Worm (Caenorhabditis elegans) whole organism, L4 larva: Measurements from ENCODE around the gene ngn-1.

ENCODE experiments used
- F37D6.2 ChIP-seq: sonication (generic microtip); optimal IDR thresholded peaks from 2 replicates; lab custom pipeline; 2016; ENCODE audit warnings: mild to moderate bottlenecking, missing genetic modification characterization, missing compliant biosample characterization
- R02D3.7 ChIP-seq: fragments of 150-350 bp; sonication (generic microtip); optimal IDR thresholded peaks from 3 replicates; lab custom pipeline; 2014; ENCODE audit warnings: missing biosample characterization, missing genetic modification characterization
- T20F7.1 ChIP-seq: fragments of 200-800 bp; sonication (Bioruptor generic); optimal IDR thresholded peaks from 2 replicates; lab custom pipeline; 2018; ENCODE audit warnings: mild to moderate bottlenecking, missing genetic modification characterization, missing compliant biosample characterization
- T26A8.4 ChIP-seq: fragments of 200-800 bp; sonication (Bioruptor generic); IDR thresholded peaks from 2 replicates; pipeline ENCODE4 v1.3.6; 2022; ENCODE audit warnings: missing genetic modification characterization, missing compliant biosample characterization
- Y5F2A.4 ChIP-seq: fragments of 200-800 bp; sonication (Bioruptor generic); optimal IDR thresholded peaks from 2 replicates; lab custom pipeline; 2018; ENCODE audit warnings: mild to moderate bottlenecking, missing genetic modification characterization, missing compliant biosample characterization
- ZK337.2 ChIP-seq: fragments of 200-800 bp; sonication (Bioruptor generic); IDR thresholded peaks from 2 replicates; pipeline ENCODE4 v1.3.6; 2022; ENCODE audit warnings: missing genetic modification reagents, missing genetic modification characterization, missing compliant biosample characterization
- aha-1 ChIP-seq: fragments of 150-350 bp; peaks from one replicate; lab custom pipeline; 2014; ENCODE audit warnings: missing biosample characterization, missing genetic modification characterization
- arid-1 ChIP-seq: fragments of 200-800 bp; sonication (Bioruptor generic); conservative IDR thresholded peaks from 2 replicates; pipeline ENCODE4 v1.3.6; 2022; ENCODE audit warnings: missing genetic modification reagents, missing genetic modification characterization, missing compliant biosample characterization
- ceh-44 ChIP-seq: fragments of 200-800 bp; sonication (Bioruptor generic); IDR thresholded peaks from 2 replicates; pipeline ENCODE4 v1.3.6; 2022; ENCODE audit warnings: missing genetic modification reagents, missing genetic modification characterization, missing compliant biosample characterization
- ces-1 ChIP-seq: fragments of 150-350 bp; sonication (generic microtip); optimal IDR thresholded peaks from 4 replicates; lab custom pipeline; 2014; ENCODE audit warnings: missing biosample characterization, missing genetic modification reagents, missing genetic modification characterization
- cey-2 ChIP-seq: sonication (generic microtip); optimal IDR thresholded peaks from 3 replicates; lab custom pipeline; 2017; ENCODE audit warnings: missing genetic modification characterization, mild to moderate bottlenecking, missing compliant biosample characterization, antibody characterized with exemption, borderline replicate concordance; ENCODE audit not compliant: insufficient read depth
- daf-16 ChIP-seq, 3 experiments: sonication (generic microtip); optimal IDR thresholded peaks; 2 replicates each; lab custom pipeline; 2016 to 2017; ENCODE audit warnings: missing genetic modification characterization in 3 of 3, missing genetic modification reagents in 3 of 3, mild to moderate bottlenecking in 2 of 3, missing compliant biosample characterization in 2 of 3, missing biosample characterization in 1 of 3, moderate library complexity in 1 of 3
- daf-19 ChIP-seq: fragments of 200-800 bp; sonication (Bioruptor generic); conservative IDR thresholded peaks from 2 replicates; pipeline ENCODE4 v1.3.6; 2022; ENCODE audit warnings: missing genetic modification characterization, missing compliant biosample characterization
- daf-8 ChIP-seq: fragments of 200-800 bp; sonication (Bioruptor generic); IDR thresholded peaks from 2 replicates; pipeline ENCODE4 v1.3.6; 2022; ENCODE audit warnings: missing genetic modification characterization, missing compliant biosample characterization
- dmd-9 ChIP-seq: fragments of 200-800 bp; sonication (Bioruptor generic); IDR thresholded peaks from 2 replicates; pipeline ENCODE4 v1.3.6; 2022; ENCODE audit warnings: missing genetic modification reagents, missing genetic modification characterization, missing compliant biosample characterization
- dpl-1 ChIP-seq: fragments of 150-350 bp; optimal IDR thresholded peaks from 2 replicates; lab custom pipeline; 2014; ENCODE audit warnings: missing biosample characterization, missing genetic modification reagents, missing genetic modification characterization
- duxl-1 ChIP-seq: sonication (generic microtip); optimal IDR thresholded peaks from 2 replicates; lab custom pipeline; 2016; ENCODE audit warnings: mild to moderate bottlenecking, missing genetic modification characterization, moderate library complexity, missing compliant biosample characterization; ENCODE audit not compliant: poor library complexity
- dve-1 ChIP-seq: sonication (generic microtip); optimal IDR thresholded peaks from 2 replicates; lab custom pipeline; 2017; ENCODE audit warnings: antibody characterized with exemption, mild to moderate bottlenecking, missing genetic modification characterization, missing compliant biosample characterization; ENCODE audit not compliant: insufficient read depth
- fkh-10 ChIP-seq: fragments of 150-350 bp; optimal IDR thresholded peaks from 2 replicates; lab custom pipeline; 2014; ENCODE audit warnings: missing biosample characterization, missing genetic modification reagents, missing genetic modification characterization
- fos-1 ChIP-seq: fragments of 150-350 bp; optimal IDR thresholded peaks from 2 replicates; lab custom pipeline; 2014; ENCODE audit warnings: missing biosample characterization, missing genetic modification characterization
- gei-8 ChIP-seq: fragments of 200-800 bp; sonication (Bioruptor generic); optimal IDR thresholded peaks from 2 replicates; lab custom pipeline; 2018; ENCODE audit warnings: mild to moderate bottlenecking, missing genetic modification characterization, missing compliant biosample characterization
- hmg-1.1 ChIP-seq: fragments of 200-800 bp; sonication (Bioruptor generic); IDR thresholded peaks from 2 replicates; pipeline ENCODE4 v1.3.6; 2022; ENCODE audit warnings: missing genetic modification reagents, missing genetic modification characterization, missing compliant biosample characterization
- jun-1 ChIP-seq: fragments of 150-350 bp; optimal IDR thresholded peaks from 2 replicates; lab custom pipeline; 2014; ENCODE audit warnings: missing biosample characterization, missing genetic modification reagents, missing genetic modification characterization
- lim-7 ChIP-seq: fragments of 200-800 bp; sonication (Bioruptor generic); IDR thresholded peaks from 2 replicates; pipeline ENCODE4 v1.3.6; 2022; ENCODE audit warnings: missing genetic modification characterization, missing compliant biosample characterization
- lin-15B ChIP-seq: fragments of 150-350 bp; sonication (generic microtip); optimal IDR thresholded peaks from 3 replicates; lab custom pipeline; 2014; ENCODE audit warnings: missing biosample characterization, missing genetic modification characterization
- lin-29 ChIP-seq: fragments of 200-800 bp; sonication (Bioruptor generic); IDR thresholded peaks from 2 replicates; pipeline ENCODE4 v1.3.6; 2022; ENCODE audit warnings: missing genetic modification reagents, missing genetic modification characterization, missing compliant biosample characterization
- lin-39 ChIP-seq: fragments of 150-350 bp; optimal IDR thresholded peaks from 2 replicates; lab custom pipeline; 2014; ENCODE audit warnings: missing biosample characterization, missing genetic modification reagents, missing genetic modification characterization
- mes-2 ChIP-seq: sonication (generic microtip); optimal IDR thresholded peaks from 2 replicates; lab custom pipeline; 2016; ENCODE audit warnings: missing genotype, mild to moderate bottlenecking, missing genetic modification characterization, missing compliant biosample characterization; ENCODE audit not compliant: poor library complexity, severe bottlenecking
- mxl-2 ChIP-seq: fragments of 200-800 bp; sonication (Bioruptor generic); conservative IDR thresholded peaks from 2 replicates; pipeline ENCODE4 v1.3.6; 2022; ENCODE audit warnings: missing genetic modification reagents, missing genetic modification characterization, missing compliant biosample characterization
- mxl-3 ChIP-seq: fragments of 200-800 bp; sonication (Bioruptor generic); optimal IDR thresholded peaks from 2 replicates; lab custom pipeline; 2018; ENCODE audit warnings: mild to moderate bottlenecking, missing genetic modification characterization, missing compliant biosample characterization
- nhr-10 ChIP-seq: fragments of 150-350 bp; optimal IDR thresholded peaks from 2 replicates; lab custom pipeline; 2014; ENCODE audit warnings: missing biosample characterization, missing genetic modification characterization
- nhr-111 ChIP-seq: fragments of 200-800 bp; sonication (Bioruptor generic); optimal IDR thresholded peaks from 2 replicates; lab custom pipeline; 2018; ENCODE audit warnings: mild to moderate bottlenecking, missing genetic modification characterization, missing compliant biosample characterization
- nhr-237 ChIP-seq: sonication (generic microtip); optimal IDR thresholded peaks from 2 replicates; lab custom pipeline; 2017; ENCODE audit warnings: missing biosample characterization, missing genetic modification characterization
- nhr-25 ChIP-seq: sonication (generic microtip); optimal IDR thresholded peaks from 2 replicates; lab custom pipeline; 2017; ENCODE audit warnings: missing genetic modification characterization, mild to moderate bottlenecking, missing compliant biosample characterization, antibody characterized with exemption, moderate library complexity, borderline replicate concordance; ENCODE audit not compliant: insufficient read depth
- nhr-28 ChIP-seq: fragments of 150-350 bp; optimal IDR thresholded peaks from 2 replicates; lab custom pipeline; 2014; ENCODE audit warnings: missing biosample characterization, missing genetic modification characterization
- nhr-42 ChIP-seq: fragments of 200-800 bp; sonication (Bioruptor generic); IDR thresholded peaks from 2 replicates; pipeline ENCODE4 v1.3.6; 2022; ENCODE audit warnings: missing genetic modification characterization, missing compliant biosample characterization
- nhr-48 ChIP-seq: sonication (generic microtip); optimal IDR thresholded peaks from 2 replicates; lab custom pipeline; 2016; ENCODE audit warnings: mild to moderate bottlenecking, missing genetic modification characterization, missing compliant biosample characterization
- nhr-6 ChIP-seq: fragments of 150-350 bp; optimal IDR thresholded peaks from 2 replicates; lab custom pipeline; 2014; ENCODE audit warnings: missing biosample characterization, missing genetic modification characterization
- nhr-77 ChIP-seq: fragments of 150-350 bp; optimal IDR thresholded peaks from 2 replicates; lab custom pipeline; 2014; ENCODE audit warnings: missing biosample characterization, missing genetic modification characterization
- saeg-2 ChIP-seq: fragments of 200-800 bp; sonication (Bioruptor generic); IDR thresholded peaks from 2 replicates; pipeline ENCODE4 v1.3.6; 2022; ENCODE audit warnings: missing genetic modification reagents, missing genetic modification characterization, missing compliant biosample characterization
- skn-1 ChIP-seq: fragments of 150-350 bp; optimal IDR thresholded peaks from 2 replicates; lab custom pipeline; 2014; ENCODE audit warnings: missing biosample characterization, missing genetic modification characterization
- snpc-1.2 ChIP-seq: fragments of 200-800 bp; sonication (Bioruptor generic); IDR thresholded peaks from 2 replicates; pipeline ENCODE4 v1.3.6; 2022; ENCODE audit warnings: missing genetic modification reagents, missing genetic modification characterization, missing compliant biosample characterization
- snpc-4 ChIP-seq: fragments of 150-350 bp; optimal IDR thresholded peaks from 2 replicates; lab custom pipeline; 2014; ENCODE audit warnings: missing biosample characterization, missing genetic modification characterization
- spr-3 ChIP-seq: fragments of 200-800 bp; sonication (Bioruptor generic); optimal IDR thresholded peaks from 2 replicates; lab custom pipeline; 2018; ENCODE audit warnings: mild to moderate bottlenecking, missing genetic modification characterization, missing compliant biosample characterization
- zag-1 ChIP-seq: fragments of 150-350 bp; optimal IDR thresholded peaks from 2 replicates; lab custom pipeline; 2014; ENCODE audit warnings: missing biosample characterization, missing genetic modification characterization
- zip-11 ChIP-seq: fragments of 200-800 bp; sonication (Bioruptor generic); IDR thresholded peaks from 2 replicates; pipeline ENCODE4 v1.3.6; 2022; ENCODE audit warnings: missing genetic modification characterization, missing compliant biosample characterization
- zip-2 ChIP-seq: fragments of 150-350 bp; optimal IDR thresholded peaks from 2 replicates; lab custom pipeline; 2014; ENCODE audit warnings: missing biosample characterization, missing genetic modification characterization

Gene ngn-1

DNA sequence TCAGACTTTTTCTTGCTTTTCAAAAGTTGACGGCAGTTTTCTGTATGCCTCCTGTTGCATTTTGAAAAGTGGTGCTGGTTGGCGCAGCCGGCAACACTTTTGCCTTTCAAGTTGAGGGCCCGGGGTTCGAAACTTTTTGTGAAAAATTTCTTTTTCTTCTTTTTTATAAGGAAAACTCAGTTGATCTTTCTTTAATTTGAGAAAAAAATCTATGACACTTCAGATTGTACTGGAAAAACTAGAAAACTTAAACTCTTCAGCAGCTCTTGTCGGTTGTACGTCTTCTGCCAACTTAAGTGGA lies 36.8 kb upstream of the ngn-1 start (continued):
- TF ChIP-seq cey-2 (tag; lab: Kevin White, UChicago): no peak
- TF ChIP-seq nhr-77 (tag; lab: Kevin White, UChicago): no peak

DNA sequence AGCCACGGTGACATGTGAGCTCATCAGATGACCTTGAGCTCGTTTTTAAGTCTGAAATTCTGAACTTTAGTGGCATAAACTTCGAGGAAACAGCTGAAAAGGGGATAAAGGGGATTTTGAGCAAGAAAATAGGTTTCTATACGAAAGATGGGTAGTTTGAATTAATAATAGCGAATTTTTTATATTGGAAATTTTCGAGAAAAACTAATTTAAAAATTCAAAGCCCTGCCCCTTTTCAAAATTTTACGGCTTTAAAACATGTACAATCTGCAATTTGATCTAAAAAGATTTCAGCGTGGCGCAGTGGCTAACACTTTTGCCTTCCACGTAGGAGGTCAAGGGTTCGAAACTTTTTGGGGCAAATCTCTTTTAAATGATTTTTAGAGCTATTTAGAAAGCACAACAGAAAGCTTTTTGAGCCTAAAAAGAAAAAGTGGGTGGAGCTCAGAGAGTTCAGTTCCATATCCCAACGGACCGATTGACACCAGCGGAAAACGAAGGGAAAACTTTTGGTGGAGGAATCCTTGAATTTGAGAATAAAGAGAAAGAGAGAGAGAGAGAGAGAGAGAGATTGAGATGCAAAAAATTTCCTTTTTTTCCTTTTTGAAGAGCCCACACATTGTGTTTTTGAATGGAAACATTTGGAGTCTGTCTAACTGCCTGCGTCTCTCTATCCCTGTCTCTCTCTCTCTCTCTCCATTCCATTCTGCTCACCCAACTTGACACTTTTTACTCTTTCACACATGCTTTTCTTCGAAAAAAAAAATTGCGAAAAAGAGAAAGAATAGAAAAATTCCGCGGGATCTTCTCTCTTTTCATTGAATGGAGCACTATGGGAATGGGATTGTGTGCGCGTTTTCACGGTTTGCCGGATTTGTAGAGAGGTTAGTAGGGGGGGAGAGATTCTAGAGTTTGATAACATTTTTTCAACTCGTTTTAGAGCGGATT lies 36.2 kb upstream of the ngn-1 start, which contains the start of gene Y69A2AR.31:
Gene Y69A2AR.31, minus strand, starts transcription at position 51 of the 948 bp plus-strand sequence.
- no peak for TF ChIP-seq snpc-4 (tag; lab: Kevin White, UChicago)
- TF ChIP-seq fkh-10 (GFP tag; lab: Kevin White, UChicago): peak; percentile 59
- TF ChIP-seq fos-1 (tag; lab: Kevin White, UChicago): no peak
- no peak for TF ChIP-seq nhr-42 (GFP tag; lab: Robert Waterston, UW)
- no peak for TF ChIP-seq ces-1 (GFP tag; lab: Kevin White, UChicago)
- no peak for TF ChIP-seq jun-1 (tag; lab: Kevin White, UChicago)
- TF ChIP-seq F37D6.2 (tag; lab: Kevin White, UChicago): no peak
- no peak for TF ChIP-seq lin-15B
- TF ChIP-seq daf-8 (GFP tag; lab: Robert Waterston, UW): 0 out of 2 replicates have a peak, but pooled peaks have one; percentile 38
- TF ChIP-seq lim-7 (GFP tag; lab: Robert Waterston, UW): peak; percentile 80
- TF ChIP-seq skn-1 (tag; lab: Kevin White, UChicago): no peak
- TF ChIP-seq mes-2 (tag; lab: Kevin White, UChicago): peak; percentile 14
- TF ChIP-seq nhr-6 (tag; lab: Kevin White, UChicago): no peak
- TF ChIP-seq dpl-1: no peak
- TF ChIP-seq dmd-9 (GFP tag; lab: Robert Waterston, UW): no peak
- no peak for TF ChIP-seq nhr-237
- no peak for TF ChIP-seq ceh-44 (GFP tag; lab: Robert Waterston, UW)
- TF ChIP-seq nhr-10 (tag; lab: Kevin White, UChicago): no peak
- no peak for TF ChIP-seq nhr-77 (tag; lab: Kevin White, UChicago)
- TF ChIP-seq daf-19 (GFP tag; lab: Robert Waterston, UW): 0 out of 2 replicates have a peak, but pooled peaks have one; percentile 44
- TF ChIP-seq zag-1: no peak
- no peak for TF ChIP-seq R02D3.7 (tag; lab: Kevin White, UChicago)
- no peak for TF ChIP-seq nhr-25 (tag; lab: Kevin White, UChicago)
- TF ChIP-seq nhr-28 (tag; lab: Kevin White, UChicago): no peak
- TF ChIP-seq ZK337.2: no peak
- no peak for TF ChIP-seq dve-1 (tag; lab: Kevin White, UChicago)
- no peak for TF ChIP-seq nhr-111 (GFP tag; lab: Kevin White, UChicago)
- no peak for TF ChIP-seq mxl-3 (GFP tag; lab: Kevin White, UChicago)
- TF ChIP-seq zip-2 (tag; lab: Kevin White, UChicago): no peak
- no peak for TF ChIP-seq T26A8.4 (GFP tag; lab: Robert Waterston, UW)
- TF ChIP-seq duxl-1 (tag; lab: Kevin White, UChicago): peak; percentile 43
- no peak for TF ChIP-seq zip-11 (GFP tag; lab: Robert Waterston, UW)
- TF ChIP-seq aha-1: peak; percentile 95
- TF ChIP-seq Y5F2A.4 (GFP tag; lab: Kevin White, UChicago): peak; percentile 65
- TF ChIP-seq daf-16 (GFP tag; optimal IDR thresholded peaks at IDR 0.05; lab: Kevin White, UChicago): peak in 1 of 2 experiments; percentile 5
- TF ChIP-seq daf-16 (tag; optimal IDR thresholded peaks at IDR 0.05; lab: Kevin White, UChicago): peak; percentile 15
- TF ChIP-seq gei-8: no peak
- TF ChIP-seq mxl-2 (GFP tag; lab: Robert Waterston, UW): peak; percentile 46; the same call in 1 of the 2 replicates
- TF ChIP-seq T20F7.1 (GFP tag; lab: Kevin White, UChicago): no peak
- TF ChIP-seq arid-1 (GFP tag; lab: Robert Waterston, UW): peak; percentile 72; the same call in 1 of the 2 replicates
- TF ChIP-seq snpc-1.2 (GFP tag; lab: Robert Waterston, UW): peak; percentile 63
- no peak for TF ChIP-seq lin-29 (GFP tag; lab: Robert Waterston, UW)
- TF ChIP-seq hmg-1.1 (GFP tag; lab: Robert Waterston, UW): no peak
- peak; percentile 26 for TF ChIP-seq nhr-48 (tag; lab: Kevin White, UChicago)
- TF ChIP-seq lin-39 (tag; lab: Kevin White, UChicago): no peak
- no peak for TF ChIP-seq saeg-2 (GFP tag; lab: Robert Waterston, UW)
- TF ChIP-seq spr-3: no peak
